Fruit fly (Drosophila melanogaster) whole organism, prepupa: ENCODE results near the gene Ced-12.

Source experiments
- CG32006 ChIP-seq: fragments of 200-800 bp; sonication (Bioruptor generic); optimal IDR thresholded peaks from 3 replicates; lab custom pipeline; 2017; ENCODE audit warnings: missing biosample characterization, mild to moderate bottlenecking, missing genetic modification characterization
- CG6854 ChIP-seq: fragments of 200-800 bp; sonication (Bioruptor generic); optimal IDR thresholded peaks from 2 replicates; lab custom pipeline; 2017; ENCODE audit warnings: missing biosample characterization, mild to moderate bottlenecking, missing genetic modification characterization
- CG7368 ChIP-seq: fragments of 200-800 bp; sonication (Bioruptor generic); optimal IDR thresholded peaks from 3 replicates; lab custom pipeline; 2016; ENCODE audit warnings: missing biosample characterization, missing genetic modification characterization
- Hr38 ChIP-seq: sonication (Bioruptor generic); optimal IDR thresholded peaks from 2 replicates; lab custom pipeline; 2016; ENCODE audit warnings: missing biosample characterization, missing genetic modification characterization

DNA sequence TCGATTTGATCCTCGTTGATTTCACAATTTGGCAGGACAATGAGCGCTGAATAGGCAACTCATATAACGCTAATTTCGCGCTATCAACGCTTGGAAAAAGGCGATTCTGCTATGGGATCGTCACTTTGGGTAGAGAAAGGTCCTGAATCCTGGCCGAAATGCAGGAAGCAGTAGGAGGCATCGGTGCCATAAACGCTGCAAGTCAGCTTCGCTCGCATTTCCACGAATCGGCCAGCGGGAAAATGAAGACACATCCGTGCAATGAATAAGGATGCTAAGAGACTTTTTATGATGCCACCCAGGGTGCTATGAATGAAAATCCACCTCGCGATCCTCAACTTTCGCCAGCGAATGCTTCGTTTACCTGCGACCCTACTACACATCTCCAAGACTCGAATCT is 10.2 kb upstream of the Ced-12 start:
- no peak for TF ChIP-seq CG6854 (GFP tag; lab: Kevin White, UChicago)
- TF ChIP-seq Hr38 (GFP tag; lab: Kevin White, UChicago) = no peak
- TF ChIP-seq CG32006 = no peak
- no peak for TF ChIP-seq CG7368
